Worm (Caenorhabditis elegans): ENCODE data around the gene E04D5.5.

- no peak for TF ChIP-seq T22C8.4 (GFP tag; IDR thresholded peaks at IDR 0.05)
- TF ChIP-seq klf-2 (GFP tag; conservative IDR thresholded peaks at IDR 0.05) = no peak
- TF ChIP-seq ref-1 (GFP tag; conservative IDR thresholded peaks at IDR 0.05) = no peak
These were observed 10.9 kb downstream of the E04D5.5 start, which contains the start of gene frpr-21 for ce11 chrII:10421941-10422340.
